Worm (Caenorhabditis elegans): ENCODE data around the gene clec-194.
"Not testable (repeated sequence)": the region's sequence is repeated elsewhere in the genome, so short reads cannot be mapped to it uniquely, and the experiment has no call there.

The clec-194 gene

DNA sequence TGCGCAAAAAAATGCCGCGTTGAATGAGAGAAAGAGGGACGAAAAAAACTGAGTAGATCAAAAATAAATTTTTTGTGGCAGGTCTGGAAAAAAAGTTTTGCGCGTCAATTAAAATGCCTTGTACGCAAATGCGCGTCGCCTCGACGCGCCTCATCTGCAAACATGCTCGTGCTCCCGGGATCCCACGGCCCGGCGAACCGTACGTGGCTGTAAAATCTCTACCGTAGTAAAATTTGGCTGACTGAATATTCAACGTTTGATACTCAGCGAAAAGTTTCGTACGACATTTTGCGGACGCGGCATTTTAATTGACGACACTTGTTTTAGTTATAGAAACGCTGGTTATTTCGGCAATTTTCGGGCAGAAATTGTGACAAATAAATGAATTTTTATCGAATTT, 13.9 kb downstream of the clec-194 start (continued):
- TF ChIP-seq tlf-1 (GFP tag; optimal IDR thresholded peaks at IDR 0.05) (peak; percentile 48), ceh-100 (GFP tag; IDR thresholded peaks at IDR 0.05) (peak; percentile 90), mcd-1 (GFP tag; IDR thresholded peaks at IDR 0.05) (peak; percentile 99), hmg-20 (GFP tag; IDR thresholded peaks at IDR 0.05) (peak; percentile 90), lir-1 (GFP tag; conservative IDR thresholded peaks at IDR 0.05) (peak; percentile 92), nhr-80 (tag; optimal IDR thresholded peaks at IDR 0.05) (peak; percentile 28), bed-1 (GFP tag; IDR thresholded peaks at IDR 0.05) (peak; percentile 93), Y56A3A.18 (GFP tag; IDR thresholded peaks at IDR 0.05) (peak; percentile 97), xnd-1 (tag; optimal IDR thresholded peaks at IDR 0.05) (peak; percentile 50), attf-5 (GFP tag; optimal IDR thresholded peaks at IDR 0.05) (peak; percentile 84), lag-1 (GFP tag; IDR thresholded peaks at IDR 0.05) (peak; percentile 89), attf-6 (GFP tag; IDR thresholded peaks at IDR 0.05) (peak; percentile 97), lin-40 (tag; optimal IDR thresholded peaks at IDR 0.05) (peak; percentile 51), madf-6 (GFP tag; IDR thresholded peaks at IDR 0.05) (peak; percentile 94), nfyb-1 (GFP tag; IDR thresholded peaks at IDR 0.05) (peak; percentile 99), egl-44 (GFP tag; IDR thresholded peaks at IDR 0.05) (peak; percentile 95), aptf-2 (GFP tag; conservative IDR thresholded peaks at IDR 0.05) (peak; percentile 93), snpc-4 (tag; optimal IDR thresholded peaks at IDR 0.05) (peak in 2 of 4 experiments; percentile 60 to 83), ztf-6 (GFP tag; IDR thresholded peaks at IDR 0.05) (peak; percentile 84), Y53G8AR.9 (GFP tag; conservative IDR thresholded peaks at IDR 0.05) (peak; percentile 99), ceh-91 (GFP tag; IDR thresholded peaks at IDR 0.05) (peak; percentile 94), B0336.3 (GFP tag; IDR thresholded peaks at IDR 0.05) (peak; percentile 76), cebp-2 (GFP tag; IDR thresholded peaks at IDR 0.05) (peak; percentile 98), K11D2.4 (GFP tag; IDR thresholded peaks at IDR 0.05) (peak; percentile 97), lsl-1 (GFP tag; optimal IDR thresholded peaks at IDR 0.05) (peak; percentile 21), Y95B8A.8 (GFP tag; IDR thresholded peaks at IDR 0.05) (peak; percentile 98), efl-1 (GFP tag; optimal IDR thresholded peaks at IDR 0.05) (peak; percentile 64), bed-2 (GFP tag; IDR thresholded peaks at IDR 0.05) (peak; percentile 96), dox-1 (GFP tag; IDR thresholded peaks at IDR 0.05) (peak; percentile 100), ztf-18 (tag; optimal IDR thresholded peaks at IDR 0.05) (peak; percentile 49), tbp1 (GFP tag; optimal IDR thresholded peaks at IDR 0.05) (peak; percentile 54), ztf-28 (GFP tag; IDR thresholded peaks at IDR 0.05) (peak; percentile 94), ztf-25 (GFP tag; IDR thresholded peaks at IDR 0.05) (peak; percentile 88), egrh-3 (GFP tag; IDR thresholded peaks at IDR 0.05) (peak; percentile 82), madf-3 (GFP tag; IDR thresholded peaks at IDR 0.05) (peak; percentile 97), dpl-1 (GFP tag; optimal IDR thresholded peaks at IDR 0.05) (peak; percentile 26)
- TF ChIP-seq snpc-4 (GFP tag; optimal IDR thresholded peaks at IDR 0.05) = not testable (repeated sequence)

DNA sequence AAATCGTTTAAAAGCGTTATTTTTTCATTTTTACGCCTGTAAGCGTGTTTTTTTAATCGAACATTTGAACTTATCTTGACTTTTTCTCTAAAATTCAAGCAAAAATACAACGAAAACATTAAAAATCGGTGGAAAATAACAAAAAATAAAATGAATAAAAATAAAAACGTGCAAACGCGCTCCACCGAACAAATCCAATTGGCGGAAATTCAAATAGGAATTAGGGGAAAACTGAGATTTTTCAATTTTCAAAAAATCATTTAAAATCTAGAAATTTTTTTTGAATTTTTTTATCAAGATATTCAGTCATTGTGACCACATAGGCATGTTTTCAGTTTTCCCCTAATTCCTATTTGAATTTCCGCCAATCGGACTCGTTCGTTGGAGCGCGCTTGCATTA, 17.6 kb downstream of the clec-194 start:
- peak; percentile 41; the same call in 1 of the 2 replicates for TF ChIP-seq mcd-1 (GFP tag; IDR thresholded peaks at IDR 0.05)
- TF ChIP-seq attf-6 (GFP tag; IDR thresholded peaks at IDR 0.05) = peak; percentile 57; the same call in 1 of the 2 replicates

DNA sequence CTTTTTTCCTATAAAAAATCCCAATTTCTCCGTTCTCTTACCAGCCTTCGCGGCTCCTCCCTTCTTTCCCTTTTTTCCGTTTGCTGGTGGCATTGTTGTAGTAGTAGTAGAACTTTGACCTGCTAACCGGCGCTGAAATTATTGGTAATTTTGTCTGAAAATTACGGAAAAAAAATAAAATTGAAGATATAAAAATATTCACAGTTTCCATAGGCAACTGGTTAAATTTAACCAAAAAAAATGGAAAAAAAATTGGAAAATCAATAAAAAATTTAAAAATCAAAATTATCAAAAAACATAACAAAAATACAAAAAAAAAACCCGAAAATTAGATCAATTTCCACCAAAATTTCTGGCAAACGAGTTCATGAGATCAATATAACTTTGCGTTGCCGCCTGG, 23.3 kb downstream of the clec-194 start, which contains the start of gene map-2:
TSS of gene map-2 (minus strand) at position 101 of the 400 bp plus-strand sequence.
- TF ChIP-seq B0035.1 (tag; optimal IDR thresholded peaks at IDR 0.05) (no peak), snpc-4 (GFP tag; optimal IDR thresholded peaks at IDR 0.05) (no peak), snpc-4 (tag; optimal IDR thresholded peaks at IDR 0.05) (peak in 1 of 4 experiments; percentile 62)

Data from whole organism, young adult.